Fruit fly (Drosophila melanogaster) whole organism, wandering third instar larva: Measurements from ENCODE around the gene Ttc19.

Experiments used
- OdsH ChIP-seq: fragments of 200-800 bp; sonication (Bioruptor generic); optimal IDR thresholded peaks from 2 replicates; lab custom pipeline; 2016; ENCODE audit warnings: missing biosample characterization, mild to moderate bottlenecking, missing genetic modification characterization
- brk ChIP-seq: fragments of 200-800 bp; sonication (Bioruptor generic); optimal IDR thresholded peaks from 2 replicates; lab custom pipeline; 2016; ENCODE audit warnings: missing biosample characterization, mild to moderate bottlenecking, missing genetic modification characterization
- ey ChIP-seq: fragments of 200-800 bp; sonication (Bioruptor generic); optimal IDR thresholded peaks from 2 replicates; lab custom pipeline; 2016; ENCODE audit warnings: missing biosample characterization, missing genetic modification characterization
- sv ChIP-seq: fragments of 200-800 bp; sonication (Bioruptor generic); optimal IDR thresholded peaks from 3 replicates; lab custom pipeline; 2016; ENCODE audit warnings: missing biosample characterization, missing genetic modification characterization
- tai ChIP-seq: sonication (Bioruptor generic); optimal IDR thresholded peaks from 2 replicates; lab custom pipeline; 2016; ENCODE audit warnings: missing biosample characterization, missing genetic modification characterization

DNA sequence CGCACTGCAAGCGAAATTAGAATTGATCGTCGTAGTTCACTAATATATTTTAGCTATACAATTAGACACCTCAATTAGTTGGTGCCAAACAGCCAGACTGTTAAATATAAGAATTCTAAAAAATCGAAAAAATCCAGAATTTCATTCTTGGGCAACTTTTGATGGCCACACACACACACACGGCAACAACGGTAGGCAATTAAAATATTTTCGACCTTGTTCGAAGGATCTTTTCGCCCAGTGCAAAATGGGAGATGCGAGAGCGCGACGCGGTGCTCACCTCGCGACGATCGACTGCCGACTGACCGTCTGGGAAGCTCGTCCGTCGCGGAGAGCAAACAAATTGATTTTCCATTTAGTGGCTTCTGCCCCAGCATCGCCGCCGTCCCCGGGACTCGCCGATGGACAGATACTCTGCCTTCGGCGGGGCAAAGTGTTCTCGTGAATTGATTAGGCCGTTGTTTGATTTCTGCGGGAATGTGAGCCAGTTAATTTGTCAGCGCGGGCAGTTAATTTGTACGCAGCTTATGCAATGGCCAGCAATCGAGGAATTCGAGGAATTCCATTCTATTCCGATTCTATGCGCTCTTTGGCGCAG lies 24.7 kb upstream of the Ttc19 start, which contains the start of gene CG10702:
- TF ChIP-seq tai (GFP tag; lab: Kevin White, UChicago) (no peak), sv (GFP tag; lab: Kevin White, UChicago) (no peak), ey (GFP tag; lab: Kevin White, UChicago) (no peak), OdsH (GFP tag; lab: Kevin White, UChicago) (no peak), brk (GFP tag; lab: Kevin White, UChicago) (no peak)
